Fruit fly (Drosophila melanogaster) whole organism, embryonic: ENCODE measurements around the gene CG32706.

Experiments used
- Awh ChIP-seq: fragments of 200-800 bp; sonication (Bioruptor generic); IDR thresholded peaks from 2 replicates; pipeline ENCODE4, ENCODE4 v1.3.6; 2022; ENCODE audit warnings: missing biosample characterization, missing genetic modification characterization
- CG10366 ChIP-seq: fragments of 200-800 bp; sonication (Bioruptor generic); IDR thresholded peaks from 2 replicates; pipeline ENCODE4 v1.3.6; 2022; ENCODE audit warnings: missing biosample characterization, missing genetic modification characterization
- CG12236 ChIP-seq: fragments of 200-800 bp; sonication (Bioruptor generic); optimal IDR thresholded peaks from 2 replicates; lab custom pipeline; 2016; ENCODE audit warnings: missing biosample characterization, missing genetic modification characterization
- CG12299 ChIP-seq: fragments of 200-800 bp; sonication (Bioruptor generic); optimal IDR thresholded peaks from 2 replicates; lab custom pipeline; 2018; ENCODE audit warnings: missing biosample characterization, mild to moderate bottlenecking, missing genetic modification characterization
- CG12744 ChIP-seq: fragments of 200-800 bp; sonication (Bioruptor generic); optimal IDR thresholded peaks from 2 replicates; lab custom pipeline; 2016; ENCODE audit warnings: missing biosample characterization, missing genetic modification characterization
- CG13287 ChIP-seq: fragments of 200-800 bp; sonication (Bioruptor generic); IDR thresholded peaks from 2 replicates; pipeline ENCODE4 v1.3.6; 2022; ENCODE audit warnings: missing biosample characterization, missing genetic modification characterization; ENCODE audit not compliant: partially characterized antibody
- CG1529 ChIP-seq: fragments of 200-800 bp; sonication (Bioruptor generic); optimal IDR thresholded peaks from 3 replicates; lab custom pipeline; 2018; ENCODE audit warnings: missing biosample characterization, missing genetic modification characterization
- CG15514 ChIP-seq: fragments of 200-800 bp; sonication (Bioruptor generic); optimal IDR thresholded peaks from 3 replicates; lab custom pipeline; 2017; ENCODE audit warnings: missing biosample characterization, missing genetic modification characterization, mild to moderate bottlenecking, moderate library complexity, missing genetic modification reagents
- CG17186 ChIP-seq: fragments of 200-800 bp; sonication (Bioruptor generic); optimal IDR thresholded peaks from 3 replicates; lab custom pipeline; 2017; ENCODE audit warnings: missing biosample characterization, missing genetic modification reagents, missing genetic modification characterization
- CG17385 ChIP-seq: fragments of 200-800 bp; sonication (Bioruptor generic); optimal IDR thresholded peaks from 3 replicates; lab custom pipeline; 2018; ENCODE audit warnings: missing biosample characterization, mild to moderate bottlenecking, missing genetic modification characterization
- CG17829 ChIP-seq: fragments of 200-800 bp; optimal IDR thresholded peaks from 2 replicates; lab custom pipeline; 2019; ENCODE audit warnings: missing biosample characterization, mild to moderate bottlenecking, missing genetic modification characterization, moderate library complexity
- CG17912 ChIP-seq: fragments of 200-800 bp; sonication (Bioruptor generic); optimal IDR thresholded peaks from 2 replicates; lab custom pipeline; 2018; ENCODE audit warnings: missing biosample characterization, mild to moderate bottlenecking, missing genetic modification characterization
- CG18011 ChIP-seq: fragments of 200-800 bp; sonication (Bioruptor generic); optimal IDR thresholded peaks from 2 replicates; lab custom pipeline; 2017; ENCODE audit warnings: missing biosample characterization, missing genetic modification characterization, mild to moderate bottlenecking, moderate library complexity, missing genotype
- CG2116 ChIP-seq: fragments of 200-800 bp; sonication (Bioruptor generic); optimal IDR thresholded peaks from 3 replicates; lab custom pipeline; 2018; ENCODE audit warnings: missing biosample characterization, mild to moderate bottlenecking, missing genetic modification characterization
- CG2678 ChIP-seq: fragments of 200-800 bp; sonication (Bioruptor generic); optimal IDR thresholded peaks from 3 replicates; lab custom pipeline; 2019; ENCODE audit warnings: missing biosample characterization, mild to moderate bottlenecking, missing genetic modification characterization, moderate library complexity
- CG2875 ChIP-seq: fragments of 200-800 bp; sonication (Bioruptor generic); optimal IDR thresholded peaks from 2 replicates; lab custom pipeline; 2017; ENCODE audit warnings: missing biosample characterization, mild to moderate bottlenecking, missing genetic modification characterization, missing genetic modification reagents
- CG3838 ChIP-seq: fragments of 200-800 bp; sonication (Bioruptor generic); optimal IDR thresholded peaks from 3 replicates; lab custom pipeline; 2016; ENCODE audit warnings: missing biosample characterization, missing genetic modification characterization
- CG4404 ChIP-seq: fragments of 200-800 bp; sonication (Bioruptor generic); IDR thresholded peaks from 2 replicates; pipeline ENCODE4 v1.3.6; 2022; ENCODE audit warnings: missing biosample characterization, missing genetic modification characterization
- CG6813 ChIP-seq: fragments of 200-800 bp; sonication (Bioruptor generic); optimal IDR thresholded peaks from 2 replicates; lab custom pipeline; 2017; ENCODE audit warnings: missing biosample characterization, missing genetic modification characterization, mild to moderate bottlenecking, moderate library complexity, missing genetic modification reagents
- CG8765 ChIP-seq: fragments of 200-800 bp; sonication (Bioruptor generic); IDR thresholded peaks from 2 replicates; pipeline ENCODE4 v1.3.6; 2022; ENCODE audit warnings: missing biosample characterization, missing genetic modification characterization
- CG9609 ChIP-seq: fragments of 200-800 bp; sonication (Bioruptor generic); optimal IDR thresholded peaks from 3 replicates; lab custom pipeline; 2016; ENCODE audit warnings: missing biosample characterization, missing genetic modification characterization
- CG9932 ChIP-seq: fragments of 200-800 bp; sonication (Bioruptor generic); IDR thresholded peaks from 2 replicates; pipeline ENCODE4 v1.3.6; 2022; ENCODE audit warnings: missing biosample characterization, missing genetic modification characterization
- Dad ChIP-seq: fragments of 200-800 bp; sonication (Bioruptor generic); optimal IDR thresholded peaks from 3 replicates; lab custom pipeline; 2016; ENCODE audit warnings: missing biosample characterization, missing genetic modification characterization
- E2f2 ChIP-seq: fragments of 200-800 bp; sonication (Bioruptor generic); IDR thresholded peaks from 2 replicates; pipeline ENCODE4 v1.3.6; 2022; ENCODE audit warnings: missing biosample characterization, missing genetic modification characterization
- ERR ChIP-seq: fragments of 200-800 bp; sonication (Bioruptor generic); optimal IDR thresholded peaks from 2 replicates; lab custom pipeline; 2016; ENCODE audit warnings: missing biosample characterization, missing genetic modification characterization
- Eip74EF ChIP-seq, 2 experiments: fragments of 200-800 bp in 1 of 2; fragments of >200 bp in 1 of 2; sonication (Bioruptor generic) in 1 of 2; optimal IDR thresholded peaks; 2 replicates each; lab custom pipeline; 2017 to 2019; ENCODE audit warnings: missing biosample characterization in 2 of 2, missing genetic modification characterization in 2 of 2, mild to moderate bottlenecking in 1 of 2, moderate library complexity in 1 of 2
- HHEX ChIP-seq: fragments of 200-800 bp; sonication (Bioruptor generic); optimal IDR thresholded peaks from 3 replicates; lab custom pipeline; 2017; ENCODE audit warnings: missing biosample characterization, mild to moderate bottlenecking, missing genetic modification characterization, missing genetic modification reagents
- HmgZ ChIP-seq: fragments of 200-800 bp; sonication (Bioruptor generic); optimal IDR thresholded peaks from 2 replicates; lab custom pipeline; 2018; ENCODE audit warnings: missing biosample characterization, mild to moderate bottlenecking, missing genetic modification characterization
- Kr ChIP-seq: fragments of 200-800 bp; sonication (Bioruptor generic); optimal IDR thresholded peaks from 2 replicates; lab custom pipeline; 2017; ENCODE audit warnings: missing biosample characterization, mild to moderate bottlenecking, missing genetic modification characterization
- Lpt ChIP-seq: fragments of >200 bp; optimal IDR thresholded peaks from 2 replicates; lab custom pipeline; 2018; ENCODE audit warnings: missing biosample characterization, missing genetic modification characterization
- MBD-R2 ChIP-seq: fragments of 200-800 bp; sonication (Bioruptor generic); IDR thresholded peaks from 2 replicates; pipeline ENCODE4 v1.3.6; 2022; ENCODE audit warnings: missing biosample characterization, missing genetic modification characterization
- Mrtf ChIP-seq: fragments of 200-800 bp; sonication (Bioruptor generic); IDR thresholded peaks from 3 replicates; pipeline ENCODE4 v1.3.6; 2022; ENCODE audit warnings: missing biosample characterization, missing genetic modification characterization
- Ptx1 ChIP-seq: fragments of 200-800 bp; sonication (Bioruptor generic); IDR thresholded peaks from 2 replicates; pipeline ENCODE4 v1.3.6; 2022; ENCODE audit warnings: missing biosample characterization, missing genetic modification characterization
- Side ChIP-seq: fragments of 200-800 bp; sonication (Bioruptor generic); optimal IDR thresholded peaks from 2 replicates; lab custom pipeline; 2016; ENCODE audit warnings: missing biosample characterization, missing genetic modification characterization
- Sox100B ChIP-seq: fragments of 200-800 bp; sonication (Bioruptor generic); optimal IDR thresholded peaks from 3 replicates; lab custom pipeline; 2018; ENCODE audit warnings: missing biosample characterization, mild to moderate bottlenecking, missing genetic modification characterization
- TFAM ChIP-seq: fragments of 200-800 bp; sonication (Bioruptor generic); optimal IDR thresholded peaks from 2 replicates; lab custom pipeline; 2017; ENCODE audit warnings: missing biosample characterization, missing genetic modification characterization, inconsistent platforms
- Xbp1 ChIP-seq: fragments of 200-800 bp; sonication (Bioruptor generic); optimal IDR thresholded peaks from 3 replicates; lab custom pipeline; 2016; ENCODE audit warnings: missing biosample characterization, mild to moderate bottlenecking, missing genetic modification characterization
- ap ChIP-seq: fragments of 200-800 bp; sonication (Bioruptor generic); IDR thresholded peaks from 2 replicates; pipeline ENCODE4 v1.3.6; 2022; ENCODE audit warnings: missing biosample characterization, missing genetic modification characterization
- ase ChIP-seq: fragments of 200-800 bp; sonication (Bioruptor generic); IDR thresholded peaks from 3 replicates; pipeline ENCODE4 v1.3.6; 2022; ENCODE audit warnings: missing biosample characterization, missing genetic modification characterization
- cad ChIP-seq: fragments of >200 bp; optimal IDR thresholded peaks from 2 replicates; lab custom pipeline; 2017; ENCODE audit warnings: missing biosample characterization, missing genetic modification characterization
- caup ChIP-seq: fragments of 200-800 bp; sonication (Bioruptor generic); optimal IDR thresholded peaks from 3 replicates; lab custom pipeline; 2017; ENCODE audit warnings: missing biosample characterization, mild to moderate bottlenecking, missing genetic modification characterization, moderate library complexity; ENCODE audit not compliant: severe bottlenecking
- chif ChIP-seq, 2 experiments: fragments of 200-800 bp; sonication (Bioruptor generic); optimal IDR thresholded peaks; 3 replicates each; lab custom pipeline; 2016; ENCODE audit warnings: missing biosample characterization in 2 of 2, missing genetic modification characterization in 2 of 2
- gce ChIP-seq: fragments of 200-800 bp; sonication (Bioruptor generic); IDR thresholded peaks from 3 replicates; pipeline ENCODE4 v1.3.6; 2022; ENCODE audit warnings: missing biosample characterization, missing genetic modification characterization
- gcm2 ChIP-seq: fragments of 200-800 bp; sonication (Bioruptor generic); optimal IDR thresholded peaks from 2 replicates; lab custom pipeline; 2016; ENCODE audit warnings: missing biosample characterization, missing genetic modification characterization
- hth ChIP-seq: fragments of >200 bp; optimal IDR thresholded peaks from 2 replicates; lab custom pipeline; 2017; ENCODE audit warnings: inconsistent platforms
- jing ChIP-seq: fragments of 200-800 bp; sonication (Bioruptor generic); optimal IDR thresholded peaks from 2 replicates; lab custom pipeline; 2018; ENCODE audit warnings: missing biosample characterization, mild to moderate bottlenecking, missing genetic modification characterization
- lbe ChIP-seq: fragments of 200-800 bp; sonication (Bioruptor generic); optimal IDR thresholded peaks from 2 replicates; lab custom pipeline; 2016; ENCODE audit warnings: missing biosample characterization, mild to moderate bottlenecking, missing genetic modification characterization
- repo ChIP-seq: fragments of 200-800 bp; sonication (Bioruptor generic); optimal IDR thresholded peaks from 2 replicates; lab custom pipeline; 2016; ENCODE audit warnings: missing biosample characterization, missing genetic modification characterization
- ro ChIP-seq: fragments of 200-800 bp; sonication (Bioruptor generic); IDR thresholded peaks from 2 replicates; pipeline ENCODE4 v1.3.6; 2022; ENCODE audit warnings: missing biosample characterization, missing genetic modification characterization
- stc ChIP-seq: fragments of 200-800 bp; sonication (Bioruptor generic); IDR thresholded peaks from 2 replicates; pipeline ENCODE4 v1.3.6; 2022; ENCODE audit warnings: missing biosample characterization, missing genetic modification characterization
- tll ChIP-seq, 2 experiments: fragments of 200-800 bp in 1 of 2; fragments of >200 bp in 1 of 2; sonication (Bioruptor generic) in 1 of 2; optimal IDR thresholded peaks; 2 replicates each; lab custom pipeline; 2017 to 2019; ENCODE audit warnings: missing biosample characterization in 2 of 2, missing genetic modification characterization in 2 of 2, mild to moderate bottlenecking in 1 of 2, moderate library complexity in 1 of 2

Gene CG32706

dm6 chrX:9060078-9060477 lies 26.9 kb upstream of the CG32706 start (continued):
- TF ChIP-seq CG15514 (peak; percentile 59), CG2116 (GFP tag; lab: Kevin White, UChicago) (peak; percentile 6), Lpt (GFP tag; lab: Kevin White, UChicago) (no peak), Kr (no peak), repo (GFP tag; lab: Kevin White, UChicago) (peak; percentile 24), CG9932 (GFP tag; lab: Robert Waterston, UW) (peak; percentile 31; the same call in 1 of the 2 replicates), Awh (GFP tag; lab: Robert Waterston, UW) (peak; percentile 75), HmgZ (peak; percentile 59), gcm2 (GFP tag; lab: Kevin White, UChicago) (peak; percentile 22), CG12744 (GFP tag; lab: Kevin White, UChicago) (no peak), Xbp1 (GFP tag; lab: Kevin White, UChicago) (peak; percentile 71), Mrtf (GFP tag; lab: Robert Waterston, UW) (peak; percentile 53; the same call in 1 of the 3 replicates), gce (GFP tag; lab: Robert Waterston, UW) (peak; percentile 46; the same call in 1 of the 3 replicates), Eip74EF (GFP tag; optimal IDR thresholded peaks at IDR 0.05; lab: Kevin White, UChicago) (peak in 1 of 2 experiments; percentile 50), CG8765 (GFP tag; lab: Robert Waterston, UW) (no peak), CG13287 (no peak), CG18011 (no peak), ERR (no peak), TFAM (no peak), lbe (GFP tag; lab: Kevin White, UChicago) (peak; percentile 14), CG6813 (GFP tag; lab: Kevin White, UChicago) (peak; percentile 61), HHEX (peak; percentile 63), Ptx1 (GFP tag; lab: Robert Waterston, UW) (peak; percentile 63), Dad (GFP tag; lab: Kevin White, UChicago) (no peak), CG17829 (tag; lab: Kevin White, UChicago) (peak; percentile 55), MBD-R2 (GFP tag; lab: Robert Waterston, UW) (peak; percentile 25; the same call in 1 of the 2 replicates), ase (GFP tag; lab: Robert Waterston, UW) (peak; percentile 72; the same call in 2 of the 3 replicates), CG12299 (tag; lab: Kevin White, UChicago) (peak; percentile 73), CG12236 (GFP tag; lab: Kevin White, UChicago) (peak; percentile 34), CG9609 (peak; percentile 36), hth (lab: Kevin White, UChicago) (no peak), stc (GFP tag; lab: Robert Waterston, UW) (0 out of 2 replicates have a peak, but pooled peaks have one; percentile 39), CG10366 (GFP tag; lab: Robert Waterston, UW) (peak; percentile 81), E2f2 (GFP tag; lab: Robert Waterston, UW) (peak; percentile 63; the same call in 1 of the 2 replicates), cad (GFP tag; lab: Kevin White, UChicago) (no peak), CG1529 (peak; percentile 68), CG2875 (GFP tag; lab: Kevin White, UChicago) (peak; percentile 59), ro (no peak), CG4404 (no peak), ap (peak; percentile 68), CG17385 (GFP tag; lab: Kevin White, UChicago) (peak; percentile 80), CG3838 (GFP tag; lab: Kevin White, UChicago) (no peak), Sox100B (GFP tag; lab: Kevin White, UChicago) (peak; percentile 70), Side (GFP tag; lab: Kevin White, UChicago) (peak; percentile 28), chif (GFP tag; optimal IDR thresholded peaks at IDR 0.05; lab: Kevin White, UChicago) (peak; percentile 48 to 66), CG17186 (GFP tag; lab: Kevin White, UChicago) (no peak), caup (peak; percentile 57), jing (GFP tag; lab: Kevin White, UChicago) (peak; percentile 40), tll (GFP tag; optimal IDR thresholded peaks at IDR 0.05; lab: Kevin White, UChicago) (no peak), CG17912 (GFP tag; lab: Kevin White, UChicago) (no peak), CG2678 (tag; lab: Kevin White, UChicago) (peak; percentile 87)
